Fruit fly (Drosophila melanogaster) whole organism, wandering third instar larva: ENCODE results near the gene Prosbeta4R2.

Experiments used
- CrebA ChIP-seq: fragments of 200-800 bp; sonication (Bioruptor generic); optimal IDR thresholded peaks from 2 replicates; lab custom pipeline; 2016; ENCODE audit warnings: missing biosample characterization, mild to moderate bottlenecking, missing genetic modification characterization, borderline replicate concordance
- HLH106 ChIP-seq: fragments of 200-800 bp; optimal IDR thresholded peaks from 3 replicates; lab custom pipeline; 2019; ENCODE audit warnings: missing biosample characterization, mild to moderate bottlenecking, missing genetic modification characterization, moderate library complexity
- Vsx2 ChIP-seq: fragments of 200-300, 225-300 bp; sonication (Bioruptor generic); optimal IDR thresholded peaks from 2 replicates; lab custom pipeline; 2018; ENCODE audit warnings: missing biosample characterization, missing genetic modification characterization; ENCODE audit not compliant: partially characterized antibody
- dl ChIP-seq, 2 experiments: fragments of 175-275, 200-275 bp in 1 of 2; fragments of 200-275 bp in 1 of 2; sonication (Bioruptor generic); optimal IDR thresholded peaks; lab custom pipeline; 2018; ENCODE audit warnings: mild to moderate bottlenecking in 2 of 2, missing biosample characterization in 2 of 2, missing genetic modification characterization in 2 of 2, moderate library complexity in 2 of 2; ENCODE audit not compliant: partially characterized antibody in 2 of 2, insufficient read depth in 1 of 2
- dmrt93B ChIP-seq: fragments of 200-800 bp; sonication (Bioruptor generic); optimal IDR thresholded peaks from 2 replicates; lab custom pipeline; 2018; ENCODE audit warnings: missing biosample characterization, mild to moderate bottlenecking, missing genetic modification characterization
- h ChIP-seq: fragments of 200-800 bp; sonication (Bioruptor generic); optimal IDR thresholded peaks from 3 replicates; lab custom pipeline; 2016; ENCODE audit warnings: missing biosample characterization, mild to moderate bottlenecking, missing genetic modification characterization
- psq ChIP-seq: fragments of 200-800 bp; sonication (Bioruptor generic); optimal IDR thresholded peaks from 3 replicates; lab custom pipeline; 2017; ENCODE audit warnings: missing biosample characterization, mild to moderate bottlenecking, missing genetic modification characterization, moderate library complexity

DNA sequence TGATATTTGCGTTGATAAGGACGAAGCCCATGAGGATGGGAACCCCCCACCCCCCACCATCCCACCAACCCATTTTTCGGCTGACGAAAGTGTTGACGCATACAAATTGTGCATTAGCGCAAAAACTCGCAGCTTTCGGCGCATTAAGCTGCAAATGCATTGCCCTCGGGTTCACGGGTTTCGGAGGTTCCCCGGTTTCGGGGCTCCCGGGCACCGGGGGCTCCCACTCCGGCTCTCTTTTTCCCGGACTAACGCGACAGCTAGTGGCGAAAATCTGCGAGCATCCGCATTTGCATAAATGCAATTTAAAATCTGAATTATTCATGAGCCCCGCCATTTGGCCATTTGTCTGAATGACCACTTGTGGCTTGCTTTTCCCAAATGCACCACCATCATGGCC lies 27.7 kb upstream of the Prosbeta4R2 start:
- no peak for TF ChIP-seq Vsx2 (GFP tag; lab: Kevin White, UChicago)
- no peak for TF ChIP-seq dl (GFP tag; optimal IDR thresholded peaks at IDR 0.05; lab: Kevin White, UChicago; ENCODE audit: insufficient read depth in 1 of 2, partially characterized antibody in 2 of 2)
- TF ChIP-seq h (GFP tag; lab: Kevin White, UChicago): no peak
- no peak for TF ChIP-seq HLH106
- no peak for TF ChIP-seq psq
- TF ChIP-seq CrebA: no peak
- TF ChIP-seq dmrt93B (GFP tag; lab: Kevin White, UChicago): no peak
